Worm (Caenorhabditis elegans): ENCODE results near the gene str-236.

DNA sequence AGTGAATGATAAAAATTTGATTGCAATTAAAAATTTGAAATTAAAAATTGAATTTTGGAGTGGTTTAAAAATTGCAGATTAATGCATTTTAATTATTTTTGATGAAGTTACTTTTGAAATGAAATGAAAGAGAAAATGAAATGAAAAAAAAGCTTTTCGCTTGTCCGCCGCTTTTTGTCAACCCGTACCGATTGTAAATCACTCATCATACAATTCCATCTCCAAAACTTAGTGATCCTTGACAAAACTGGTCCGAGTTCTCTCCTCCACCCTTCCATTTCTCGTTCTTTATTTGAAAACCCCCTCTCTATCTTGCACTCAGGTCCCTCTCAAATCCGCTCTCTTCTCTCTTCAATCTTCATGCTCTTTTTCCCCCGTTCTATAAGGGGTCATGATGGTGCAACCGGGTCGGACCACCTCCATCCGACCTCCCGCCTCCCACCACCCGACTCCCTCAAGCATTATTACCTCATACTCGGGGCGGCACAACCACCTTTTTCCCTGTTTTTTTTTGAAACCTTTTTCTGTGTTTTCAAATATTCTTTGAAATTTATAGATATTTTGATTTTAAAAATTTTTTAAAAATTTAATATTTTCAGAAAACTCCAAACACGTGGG, 49.3 kb upstream of the str-236 start:
- no peak for TF ChIP-seq unc-62 (GFP tag; optimal IDR thresholded peaks at IDR 0.05)
- TF ChIP-seq nhr-12 (tag; optimal IDR thresholded peaks at IDR 0.05): no peak
- no peak for TF ChIP-seq mdl-1 (tag; optimal IDR thresholded peaks at IDR 0.05)
- no peak for TF ChIP-seq aly-2 (tag; optimal IDR thresholded peaks at IDR 0.05)
- TF ChIP-seq elt-2 (tag; optimal IDR thresholded peaks at IDR 0.05): no peak
- TF ChIP-seq skn-1 (tag; optimal IDR thresholded peaks at IDR 0.05): no peak
- TF ChIP-seq tbx-2 (tag; optimal IDR thresholded peaks at IDR 0.05): no peak
- TF ChIP-seq elt-3 (tag; optimal IDR thresholded peaks at IDR 0.05): no peak
- TF ChIP-seq lin-39 (tag; optimal IDR thresholded peaks at IDR 0.05): no peak
- TF ChIP-seq ama-1 (optimal IDR thresholded peaks at IDR 0.05): no peak

Data from whole organism, L3 larva.